Fruit fly (Drosophila melanogaster) whole organism, embryonic: Measurements from ENCODE around the gene CG43902.
A peak's percentile ranks its signal among the peaks of the same experiment; 100 is the strongest.

Experiments
- Antp ChIP-seq: fragments of 200-800 bp; sonication (Bioruptor generic); optimal IDR thresholded peaks from 3 replicates; lab custom pipeline; 2016; ENCODE audit warnings: missing biosample characterization, missing genetic modification characterization
- Asciz ChIP-seq: fragments of 200-800 bp; sonication (Bioruptor generic); optimal IDR thresholded peaks from 2 replicates; lab custom pipeline; 2017; ENCODE audit warnings: missing biosample characterization, mild to moderate bottlenecking, missing genetic modification characterization, missing genetic modification reagents
- B-H1 ChIP-seq: fragments of 200-800 bp; sonication (Bioruptor generic); IDR thresholded peaks from 3 replicates; pipeline ENCODE4 v1.3.6; 2022; ENCODE audit warnings: missing biosample characterization, missing genetic modification characterization
- CG13287 ChIP-seq: fragments of 200-800 bp; sonication (Bioruptor generic); IDR thresholded peaks from 2 replicates; pipeline ENCODE4 v1.3.6; 2022; ENCODE audit warnings: missing biosample characterization, missing genetic modification characterization; ENCODE audit not compliant: partially characterized antibody
- CG1602 ChIP-seq: fragments of 200-800 bp; sonication (Bioruptor generic); optimal IDR thresholded peaks from 3 replicates; lab custom pipeline; 2016; ENCODE audit warnings: missing biosample characterization, missing genetic modification characterization
- CG16863 ChIP-seq: fragments of 200-800 bp; sonication (Bioruptor generic); optimal IDR thresholded peaks from 3 replicates; lab custom pipeline; 2016; ENCODE audit warnings: missing biosample characterization, missing genetic modification characterization
- CG18619 ChIP-seq: fragments of 200-800 bp; sonication (Bioruptor generic); optimal IDR thresholded peaks from 3 replicates; lab custom pipeline; 2017; ENCODE audit warnings: missing biosample characterization, mild to moderate bottlenecking, missing genetic modification characterization
- CG2199 ChIP-seq: fragments of 200-800 bp; sonication (Bioruptor generic); IDR thresholded peaks from 3 replicates; pipeline ENCODE4 v1.3.6; 2022; ENCODE audit warnings: missing biosample characterization, missing genetic modification characterization
- CG30431 ChIP-seq: fragments of 200-800 bp; sonication (Bioruptor generic); optimal IDR thresholded peaks from 2 replicates; lab custom pipeline; 2017; ENCODE audit warnings: missing biosample characterization, missing genetic modification characterization
- CG4328 ChIP-seq: fragments of 200-800 bp; sonication (Bioruptor generic); optimal IDR thresholded peaks from 3 replicates; lab custom pipeline; 2017; ENCODE audit warnings: missing biosample characterization, missing genetic modification reagents, missing genetic modification characterization
- CG4404 ChIP-seq: fragments of 200-800 bp; sonication (Bioruptor generic); IDR thresholded peaks from 2 replicates; pipeline ENCODE4 v1.3.6; 2022; ENCODE audit warnings: missing biosample characterization, missing genetic modification characterization
- CG4707 ChIP-seq: fragments of 200-800 bp; sonication (Bioruptor generic); optimal IDR thresholded peaks from 2 replicates; lab custom pipeline; 2018; ENCODE audit warnings: missing biosample characterization, mild to moderate bottlenecking, missing genetic modification characterization, moderate library complexity
- CG6272 ChIP-seq: fragments of 200-800 bp; sonication (Bioruptor generic); IDR thresholded peaks from 2 replicates; pipeline ENCODE4 v1.3.6; 2022; ENCODE audit warnings: missing biosample characterization, missing genetic modification characterization
- CG7786 ChIP-seq: fragments of 200-800 bp; sonication (Bioruptor generic); optimal IDR thresholded peaks from 2 replicates; lab custom pipeline; 2016; ENCODE audit warnings: missing biosample characterization, missing genetic modification characterization
- CG7839 ChIP-seq: fragments of 200-800 bp; sonication (Bioruptor generic); optimal IDR thresholded peaks from 3 replicates; lab custom pipeline; 2018; ENCODE audit warnings: missing biosample characterization, mild to moderate bottlenecking, missing genetic modification characterization, moderate library complexity
- CG7987 ChIP-seq: fragments of 200-800 bp; sonication (Bioruptor generic); optimal IDR thresholded peaks from 2 replicates; lab custom pipeline; 2018; ENCODE audit warnings: missing biosample characterization, mild to moderate bottlenecking, missing genetic modification characterization, moderate library complexity
- CG8765 ChIP-seq: fragments of 200-800 bp; sonication (Bioruptor generic); IDR thresholded peaks from 2 replicates; pipeline ENCODE4 v1.3.6; 2022; ENCODE audit warnings: missing biosample characterization, missing genetic modification characterization
- CG9876 ChIP-seq: fragments of 200-800 bp; sonication (Bioruptor generic); optimal IDR thresholded peaks from 2 replicates; lab custom pipeline; 2016; ENCODE audit warnings: missing biosample characterization, missing genetic modification characterization
- Chrac-16 ChIP-seq: fragments of 200-800 bp; sonication (Bioruptor generic); optimal IDR thresholded peaks from 3 replicates; lab custom pipeline; 2016; ENCODE audit warnings: missing biosample characterization, missing genetic modification characterization
- D ChIP-seq, 2 experiments: fragments of 200-800 bp in 1 of 2; fragments of >200 bp in 1 of 2; sonication (Bioruptor generic) in 1 of 2; optimal IDR thresholded peaks; 2 replicates in 1 of 2; 3 replicates in 1 of 2; lab custom pipeline; 2017; ENCODE audit warnings: mild to moderate bottlenecking in 1 of 2, missing biosample characterization in 1 of 2, missing genetic modification characterization in 1 of 2, missing genetic modification reagents in 1 of 2
- Deaf1 ChIP-seq: fragments of 200-800 bp; optimal IDR thresholded peaks from 3 replicates; lab custom pipeline; 2019; ENCODE audit warnings: missing biosample characterization, mild to moderate bottlenecking, missing genetic modification characterization, moderate library complexity
- Doc3 ChIP-seq: fragments of 200-800 bp; sonication (Bioruptor generic); IDR thresholded peaks from 3 replicates; pipeline ENCODE4 v1.3.6; 2022; ENCODE audit warnings: missing biosample characterization, missing genetic modification characterization; ENCODE audit not compliant: partially characterized antibody
- E2f1 ChIP-seq: fragments of 200-800 bp; sonication (Bioruptor generic); IDR thresholded peaks from 2 replicates; pipeline ENCODE4 v1.3.6; 2022; ENCODE audit warnings: missing biosample characterization, missing genetic modification characterization
- HmgD ChIP-seq: fragments of 200-800 bp; sonication (Bioruptor generic); optimal IDR thresholded peaks from 3 replicates; lab custom pipeline; 2016; ENCODE audit warnings: missing biosample characterization, missing genetic modification characterization
- Hmx ChIP-seq: fragments of 200-800 bp; sonication (Bioruptor generic); optimal IDR thresholded peaks from 2 replicates; lab custom pipeline; 2016; ENCODE audit warnings: missing biosample characterization, missing genetic modification characterization
- Hr78 ChIP-seq, 2 experiments: fragments of 200-800 bp in 1 of 2; fragments of >200 bp in 1 of 2; sonication (Bioruptor generic) in 1 of 2; optimal IDR thresholded peaks; 2 replicates each; lab custom pipeline; 2017 to 2019; ENCODE audit warnings: missing biosample characterization in 2 of 2, missing genetic modification characterization in 2 of 2, mild to moderate bottlenecking in 1 of 2, moderate library complexity in 1 of 2
- Hsf ChIP-seq: fragments of 200-800 bp; sonication (Bioruptor generic); optimal IDR thresholded peaks from 3 replicates; lab custom pipeline; 2016; ENCODE audit warnings: missing biosample characterization, missing genetic modification characterization
- Lpt ChIP-seq: fragments of >200 bp; optimal IDR thresholded peaks from 2 replicates; lab custom pipeline; 2018; ENCODE audit warnings: missing biosample characterization, missing genetic modification characterization
- Med ChIP-seq: fragments of 200-800 bp; sonication (Bioruptor generic); peaks from one replicate; lab custom pipeline; 2016; ENCODE audit warnings: missing biosample characterization, missing genetic modification characterization, mild to moderate bottlenecking, inconsistent platforms, moderate library complexity
- Nf-YA ChIP-seq: fragments of 200-800 bp; sonication (Bioruptor generic); IDR thresholded peaks from 2 replicates; pipeline ENCODE4 v1.3.6; 2022; ENCODE audit warnings: missing biosample characterization, missing genetic modification characterization
- Optix ChIP-seq: fragments of 200-800 bp; sonication (Bioruptor generic); IDR thresholded peaks from 3 replicates; pipeline ENCODE4 v1.3.6; 2022; ENCODE audit warnings: missing biosample characterization, missing genetic modification characterization
- Scr ChIP-seq: fragments of 200-800 bp; sonication (Bioruptor generic); IDR thresholded peaks from 2 replicates; pipeline ENCODE4 v1.3.6; 2022; ENCODE audit warnings: missing biosample characterization, missing genetic modification characterization; ENCODE audit not compliant: partially characterized antibody
- Sin3A ChIP-seq: fragments of >200 bp; optimal IDR thresholded peaks from 2 replicates; lab custom pipeline; 2018
- Tbp ChIP-seq: fragments of >200 bp; optimal IDR thresholded peaks from 2 replicates; lab custom pipeline; 2018; ENCODE audit warnings: missing biosample characterization, missing genetic modification characterization
- ase ChIP-seq: fragments of 200-800 bp; sonication (Bioruptor generic); IDR thresholded peaks from 3 replicates; pipeline ENCODE4 v1.3.6; 2022; ENCODE audit warnings: missing biosample characterization, missing genetic modification characterization
- bsh ChIP-seq, 2 experiments: fragments of 200-800 bp; sonication (Bioruptor generic); optimal IDR thresholded peaks; 2 replicates each; lab custom pipeline; 2017 to 2018; ENCODE audit warnings: mild to moderate bottlenecking in 2 of 2, missing biosample characterization in 2 of 2, missing genetic modification characterization in 2 of 2, moderate library complexity in 1 of 2
- dan ChIP-seq: fragments of 200-800 bp; sonication (Bioruptor generic); IDR thresholded peaks from 2 replicates; pipeline ENCODE4 v1.3.6; 2022; ENCODE audit warnings: missing biosample characterization, missing genetic modification characterization
- dysf ChIP-seq: fragments of 200-800 bp; sonication (Bioruptor generic); IDR thresholded peaks from 3 replicates; pipeline ENCODE4 v1.3.6; 2022; ENCODE audit warnings: missing biosample characterization, missing genetic modification characterization
- en ChIP-seq: fragments of 200-800 bp; sonication (Bioruptor generic); optimal IDR thresholded peaks from 2 replicates; lab custom pipeline; 2016; ENCODE audit warnings: missing biosample characterization, missing genetic modification characterization
- gro ChIP-seq: fragments of 200-800 bp; sonication (Bioruptor generic); optimal IDR thresholded peaks from 2 replicates; lab custom pipeline; 2016; ENCODE audit warnings: missing biosample characterization, missing genetic modification characterization
- ham ChIP-seq: fragments of 200-800 bp; sonication (Bioruptor generic); IDR thresholded peaks from 2 replicates; pipeline ENCODE4 v1.3.6; 2022; ENCODE audit warnings: missing biosample characterization, missing genetic modification characterization
- her ChIP-seq: fragments of 200-800 bp; sonication (Bioruptor generic); optimal IDR thresholded peaks from 2 replicates; lab custom pipeline; 2016; ENCODE audit warnings: missing biosample characterization, missing genetic modification characterization
- inv ChIP-seq: fragments of 200-800 bp; sonication (Bioruptor generic); IDR thresholded peaks from 2 replicates; pipeline ENCODE4 v1.3.6; 2022; ENCODE audit warnings: missing biosample characterization, missing genetic modification characterization; ENCODE audit not compliant: partially characterized antibody
- jing ChIP-seq: fragments of 200-800 bp; sonication (Bioruptor generic); optimal IDR thresholded peaks from 2 replicates; lab custom pipeline; 2018; ENCODE audit warnings: missing biosample characterization, mild to moderate bottlenecking, missing genetic modification characterization
- mam ChIP-seq: fragments of 200-800 bp; sonication (Bioruptor generic); optimal IDR thresholded peaks from 3 replicates; lab custom pipeline; 2016; ENCODE audit warnings: missing biosample characterization, missing genetic modification characterization
- mirr ChIP-seq: fragments of 200-800 bp; sonication (Bioruptor generic); optimal IDR thresholded peaks from 3 replicates; lab custom pipeline; 2018; ENCODE audit warnings: missing biosample characterization, mild to moderate bottlenecking, missing genetic modification characterization
- oc ChIP-seq: fragments of 200-800 bp; sonication (Bioruptor generic); optimal IDR thresholded peaks from 2 replicates; lab custom pipeline; 2018; ENCODE audit warnings: missing biosample characterization, mild to moderate bottlenecking, missing genetic modification characterization, moderate library complexity
- pfk ChIP-seq: fragments of 200-800 bp; sonication (Bioruptor generic); optimal IDR thresholded peaks from 2 replicates; lab custom pipeline; 2018; ENCODE audit warnings: missing biosample characterization, mild to moderate bottlenecking, missing genetic modification characterization, moderate library complexity
- so ChIP-seq: fragments of 200-800 bp; sonication (Bioruptor generic); IDR thresholded peaks from 3 replicates; pipeline ENCODE4 v1.3.6; 2022; ENCODE audit warnings: missing biosample characterization, missing genetic modification characterization
- tna ChIP-seq: fragments of 200-800 bp; sonication (Bioruptor generic); IDR thresholded peaks from 2 replicates; pipeline ENCODE4 v1.3.6; 2022; ENCODE audit warnings: missing biosample characterization, missing genetic modification characterization; ENCODE audit not compliant: partially characterized antibody
- yki ChIP-seq: fragments of >200 bp; optimal IDR thresholded peaks from 3 replicates; lab custom pipeline; 2018
- zfh2 ChIP-seq: fragments of 200-800 bp; sonication (Bioruptor generic); optimal IDR thresholded peaks from 2 replicates; lab custom pipeline; 2016; ENCODE audit warnings: missing biosample characterization, missing genetic modification characterization

The CG43902 gene

dm6 chrX:10232497-10232896 is 74.3 kb downstream of the CG43902 start (continued):
- peak; percentile 36 for TF ChIP-seq Antp (GFP tag; lab: Kevin White, UChicago)
- peak; percentile 36 for TF ChIP-seq CG4328
- TF ChIP-seq dan: no peak
- no peak for TF ChIP-seq mirr (GFP tag; lab: Kevin White, UChicago)
- TF ChIP-seq CG4707 (GFP tag; lab: Kevin White, UChicago): peak; percentile 60
- TF ChIP-seq Optix (GFP tag; lab: Robert Waterston, UW): 0 out of 3 replicates have a peak, but pooled peaks have one; percentile 29
- TF ChIP-seq CG4404 (GFP tag; lab: Robert Waterston, UW): no peak
- TF ChIP-seq CG7839 (tag; lab: Kevin White, UChicago): peak; percentile 80
- TF ChIP-seq D (optimal IDR thresholded peaks at IDR 0.05; lab: Kevin White, UChicago): no peak
- TF ChIP-seq D (GFP tag; optimal IDR thresholded peaks at IDR 0.05; lab: Kevin White, UChicago): peak; percentile 69
- no peak for TF ChIP-seq Tbp
- TF ChIP-seq jing (GFP tag; lab: Kevin White, UChicago): no peak
- no peak; the same call in 1 of the 2 replicates for TF ChIP-seq CG6272 (GFP tag; lab: Robert Waterston, UW)
- peak; percentile 35 for TF ChIP-seq zfh2 (GFP tag; lab: Kevin White, UChicago)
- peak; percentile 77 for TF ChIP-seq dysf (GFP tag; lab: Robert Waterston, UW)
- no peak for TF ChIP-seq yki (lab: Kevin White, UChicago)
- no peak for TF ChIP-seq CG2199 (GFP tag; lab: Robert Waterston, UW)
- no peak for TF ChIP-seq Lpt (GFP tag; lab: Kevin White, UChicago)
- no peak for TF ChIP-seq CG13287 (GFP tag; lab: Robert Waterston, UW)
- TF ChIP-seq en: peak; percentile 8
- TF ChIP-seq CG7786 (GFP tag; lab: Kevin White, UChicago): peak; percentile 47
- TF ChIP-seq tna (GFP tag; lab: Robert Waterston, UW): no peak
- peak; percentile 60 for TF ChIP-seq Hsf
- peak; percentile 43 for TF ChIP-seq CG1602 (GFP tag; lab: Kevin White, UChicago)
- TF ChIP-seq CG30431 (GFP tag; lab: Kevin White, UChicago): no peak
- TF ChIP-seq CG18619 (GFP tag; lab: Kevin White, UChicago): peak; percentile 78
- TF ChIP-seq B-H1 (GFP tag; lab: Robert Waterston, UW): peak; percentile 53
- peak; percentile 81; the same call in 2 of the 3 replicates for TF ChIP-seq so
- peak; percentile 70 for TF ChIP-seq oc (tag; lab: Kevin White, UChicago)
- no peak for TF ChIP-seq CG9876 (GFP tag; lab: Kevin White, UChicago)
- TF ChIP-seq Asciz (GFP tag; lab: Kevin White, UChicago): no peak
- TF ChIP-seq CG8765: no peak
- peak; percentile 63; the same call in 1 of the 2 replicates for TF ChIP-seq E2f1 (GFP tag; lab: Robert Waterston, UW)
- no peak for TF ChIP-seq HmgD (GFP tag; lab: Kevin White, UChicago)
- TF ChIP-seq pfk (GFP tag; lab: Kevin White, UChicago): no peak
- peak; percentile 54 for TF ChIP-seq mam (GFP tag; lab: Kevin White, UChicago)
- TF ChIP-seq Sin3A (lab: Kevin White, UChicago): no peak
- TF ChIP-seq CG7987 (GFP tag; lab: Kevin White, UChicago): no peak
- TF ChIP-seq Doc3: no peak
- no peak for TF ChIP-seq Hr78 (GFP tag; optimal IDR thresholded peaks at IDR 0.05; lab: Kevin White, UChicago)
- TF ChIP-seq gro (GFP tag; lab: Kevin White, UChicago): no peak
- TF ChIP-seq ham: no peak
- TF ChIP-seq ase (GFP tag; lab: Robert Waterston, UW): 0 out of 3 replicates have a peak, but pooled peaks have one; percentile 20
- TF ChIP-seq CG16863 (GFP tag; lab: Kevin White, UChicago): peak; percentile 34
- no peak for TF ChIP-seq Scr
- no peak for TF ChIP-seq Deaf1 (tag; lab: Kevin White, UChicago)
- peak; percentile 7 for TF ChIP-seq her (GFP tag; lab: Kevin White, UChicago)
- TF ChIP-seq Hmx (GFP tag; lab: Kevin White, UChicago): peak; percentile 2
- TF ChIP-seq Nf-YA: no peak
- TF ChIP-seq inv (GFP tag; lab: Robert Waterston, UW): no peak
- TF ChIP-seq Chrac-16 (GFP tag; lab: Kevin White, UChicago): peak; percentile 56
- peak; percentile 82 for TF ChIP-seq Med
- peak in 1 of 2 experiments; percentile 56 for TF ChIP-seq bsh (GFP tag; optimal IDR thresholded peaks at IDR 0.05; lab: Kevin White, UChicago)
